Fruit fly (Drosophila melanogaster) ovary, adult (tissue): Measurements from ENCODE around the gene PIG-Wa.

ENCODE experiments used
- CG17801 ChIP-seq: fragments of 200-800 bp; optimal IDR thresholded peaks from 2 replicates; lab custom pipeline; 2019; ENCODE audit warnings: missing biosample characterization, mild to moderate bottlenecking, missing genetic modification characterization, moderate library complexity; ENCODE audit not compliant: partially characterized antibody

The PIG-Wa gene

dm6 chr2L:2382971-2383370 lies at the start of gene PIG-Wa:
TSS of gene PIG-Wa (plus strand) at chr2L:2383202.
- TF ChIP-seq CG17801 (GFP tag; lab: Kevin White, UChicago), result no peak

- no peak for TF ChIP-seq CG17801 (GFP tag; lab: Kevin White, UChicago)
Observed at dm6 chr2L:2348479-2348878, 34.5 kb upstream of the PIG-Wa start.

dm6 chr2L:2357228-2357656 lies 25.8 kb upstream of the PIG-Wa start, which contains the start of gene CG9967:
TSS of gene CG9967 (minus strand) at chr2L:2357356.
- peak; percentile 46 for TF ChIP-seq CG17801 (GFP tag; lab: Kevin White, UChicago)

dm6 chr2L:2361893-2362807 lies 20.9 kb upstream of the PIG-Wa start:
- TF ChIP-seq CG17801 (GFP tag; lab: Kevin White, UChicago), result no peak

dm6 chr2L:2362808-2363394 lies 20.1 kb upstream of the PIG-Wa start:
- TF ChIP-seq CG17801 (GFP tag; lab: Kevin White, UChicago), result no peak

- peak; percentile 97 for TF ChIP-seq CG17801 (GFP tag; lab: Kevin White, UChicago)
Observed at dm6 chr2L:2363626-2364147, 19.3 kb upstream of the PIG-Wa start.

dm6 chr2L:2364200-2364754 lies 18.7 kb upstream of the PIG-Wa start:
- TF ChIP-seq CG17801 (GFP tag; lab: Kevin White, UChicago), result no peak

- no peak for TF ChIP-seq CG17801 (GFP tag; lab: Kevin White, UChicago)
Observed at dm6 chr2L:2365077-2365651, 17.8 kb upstream of the PIG-Wa start, which contains the start of the genes Rab5 and Axud1. TSS of gene Rab5 (minus strand) at chr2L:2365273. TSS of gene Axud1 (plus strand) at chr2L:2365345.

- no peak for TF ChIP-seq CG17801 (GFP tag; lab: Kevin White, UChicago)
Observed at dm6 chr2L:2365655-2366214, 17.3 kb upstream of the PIG-Wa start.

dm6 chr2L:2370352-2370751 lies 12.7 kb upstream of the PIG-Wa start:
- TF ChIP-seq CG17801 (GFP tag; lab: Kevin White, UChicago), result no peak

- no peak for TF ChIP-seq CG17801 (GFP tag; lab: Kevin White, UChicago)
Observed at dm6 chr2L:2371406-2372111, 11.4 kb upstream of the PIG-Wa start, which contains the start of gene CG3597. TSS of gene CG3597 (minus strand) at chr2L:2371524.

dm6 chr2L:2372112-2372449 lies 10.9 kb upstream of the PIG-Wa start:
- no peak for TF ChIP-seq CG17801 (GFP tag; lab: Kevin White, UChicago)

- peak; percentile 76 for TF ChIP-seq CG17801 (GFP tag; lab: Kevin White, UChicago)
Observed at dm6 chr2L:2373818-2374746, 8.9 kb upstream of the PIG-Wa start, which contains the start of the genes CG3609 and CG15390. TSS of gene CG3609 (minus strand) at chr2L:2374627. TSS of gene CG15390 (plus strand) at chr2L:2374713.
